Worm (Caenorhabditis elegans) whole organism, early embryonic: ENCODE measurements around the gene F14D2.15.

ENCODE experiments used
- F13C5.2 ChIP-seq: sonication (generic microtip); optimal IDR thresholded peaks from 2 replicates; lab custom pipeline; 2017; ENCODE audit warnings: mild to moderate bottlenecking, missing genetic modification characterization, inconsistent platforms, missing compliant biosample characterization
- aly-1 ChIP-seq: sonication (generic microtip); optimal IDR thresholded peaks from 2 replicates; lab custom pipeline; 2016; ENCODE audit warnings: missing genetic modification characterization, missing compliant biosample characterization
- ama-1 ChIP-seq: fragments of 150-350 bp; optimal IDR thresholded peaks from 2 replicates; lab custom pipeline; 2014
- ceh-13 ChIP-seq: fragments of 200-800 bp; sonication (Bioruptor generic); optimal IDR thresholded peaks from 2 replicates; lab custom pipeline; 2018; ENCODE audit warnings: mild to moderate bottlenecking, missing genetic modification characterization, missing compliant biosample characterization
- ceh-36 ChIP-seq: sonication (generic microtip); optimal IDR thresholded peaks from 2 replicates; lab custom pipeline; 2016; ENCODE audit warnings: missing genetic modification characterization, inconsistent platforms, missing compliant biosample characterization
- flt-1 ChIP-seq: fragments of 200-800 bp; sonication (Bioruptor generic); IDR thresholded peaks from 2 replicates; pipeline ENCODE4 v1.3.6; 2022; ENCODE audit warnings: missing genetic modification characterization, missing compliant biosample characterization
- hmbx-1 ChIP-seq: sonication (generic microtip); optimal IDR thresholded peaks from 2 replicates; lab custom pipeline; 2016; ENCODE audit warnings: mild to moderate bottlenecking, missing genetic modification characterization, missing compliant biosample characterization
- hmg-4 ChIP-seq: fragments of 200-800 bp; sonication (Bioruptor generic); optimal IDR thresholded peaks from 2 replicates; lab custom pipeline; 2018; ENCODE audit warnings: mild to moderate bottlenecking, missing genetic modification characterization, missing compliant biosample characterization
- scrt-1 ChIP-seq: fragments of 200-800 bp; sonication (Bioruptor generic); IDR thresholded peaks from 2 replicates; pipeline ENCODE4 v1.3.6; 2022; ENCODE audit warnings: missing genetic modification characterization, missing compliant biosample characterization
- sea-1 ChIP-seq: fragments of 200-800 bp; sonication (Bioruptor generic); conservative IDR thresholded peaks from 2 replicates; pipeline ENCODE4 v1.3.6; 2022; ENCODE audit warnings: missing genetic modification characterization, missing compliant biosample characterization
- tbx-11 ChIP-seq: fragments of 200-800 bp; sonication (Bioruptor generic); IDR thresholded peaks from 2 replicates; pipeline ENCODE4 v1.3.6; 2022; ENCODE audit warnings: missing genetic modification characterization, missing compliant biosample characterization
- tbx-37 ChIP-seq: fragments of 200-800 bp; sonication (Bioruptor generic); conservative IDR thresholded peaks from 2 replicates; pipeline ENCODE4 v1.3.6; 2022; ENCODE audit warnings: missing genetic modification reagents, missing genetic modification characterization, missing compliant biosample characterization

- TF ChIP-seq tbx-11 (GFP tag; lab: Robert Waterston, UW) (no peak), ama-1 (lab: Kevin White, UChicago) (no peak), hmg-4 (GFP tag; lab: Kevin White, UChicago) (no peak), aly-1 (tag; lab: Kevin White, UChicago) (no peak), ceh-13 (no peak), sea-1 (no peak), flt-1 (GFP tag; lab: Robert Waterston, UW) (no peak), tbx-37 (no peak), scrt-1 (GFP tag; lab: Robert Waterston, UW) (no peak), F13C5.2 (tag; lab: Kevin White, UChicago) (no peak), ceh-36 (tag; lab: Kevin White, UChicago) (no peak), hmbx-1 (no peak)
Observed at ce11 chrII:3332039-3332438, 11.6 kb downstream of the F14D2.15 start, which contains the start of gene irld-27.
